Fruit fly (Drosophila melanogaster): ENCODE data around the gene CG13667.

DNA sequence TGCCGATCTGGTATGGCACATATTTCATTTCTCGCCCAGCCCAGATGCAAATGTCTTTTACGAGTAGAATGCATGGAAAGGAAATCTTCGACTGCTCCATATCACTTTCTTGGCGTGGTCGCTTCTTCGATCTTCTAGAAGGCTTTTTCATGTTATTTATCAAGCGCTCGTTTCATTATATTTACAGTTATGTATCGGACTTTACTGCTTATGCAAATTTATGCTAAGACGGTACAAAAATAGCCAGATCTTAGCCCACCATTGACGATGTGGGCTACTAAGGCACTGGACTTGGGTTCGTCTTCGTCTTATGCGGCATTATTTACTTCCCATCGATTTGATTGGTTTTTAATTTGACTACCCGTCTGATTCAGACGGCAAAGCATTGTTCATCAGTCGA is 42.0 kb upstream of the CG13667 start:
- no peak for TF ChIP-seq Crg-1 (GFP tag; optimal IDR thresholded peaks at IDR 0.05)
- TF ChIP-seq CG7045 (GFP tag; optimal IDR thresholded peaks at IDR 0.05): no peak
- no peak for TF ChIP-seq CG1620 (GFP tag; optimal IDR thresholded peaks at IDR 0.05)
- no peak for TF ChIP-seq CG5204 (GFP tag; optimal IDR thresholded peaks at IDR 0.05)
- no peak for TF ChIP-seq CG14711 (tag; optimal IDR thresholded peaks at IDR 0.05)
- no peak for TF ChIP-seq CG33017 (tag; optimal IDR thresholded peaks at IDR 0.05)
- no peak for TF ChIP-seq CG12768 (GFP tag; optimal IDR thresholded peaks at IDR 0.05)
- no peak for TF ChIP-seq CG11617 (GFP tag; optimal IDR thresholded peaks at IDR 0.05)
- no peak for TF ChIP-seq cic (GFP tag; optimal IDR thresholded peaks at IDR 0.05)
- no peak for TF ChIP-seq ovo (GFP tag; optimal IDR thresholded peaks at IDR 0.05)
- TF ChIP-seq Hr96 (GFP tag; optimal IDR thresholded peaks at IDR 0.05): no peak
- no peak for TF ChIP-seq Clk (GFP tag; optimal IDR thresholded peaks at IDR 0.05)

Measured in whole organism, adult.